Fruit fly (Drosophila melanogaster): ENCODE data around the gene ksr.

- TF ChIP-seq Myc (optimal IDR thresholded peaks at IDR 0.05) = no peak
- TF ChIP-seq h (optimal IDR thresholded peaks at IDR 0.05) = no peak
Observed at dm6 chr3R:5503789-5504387, 20.2 kb upstream of the ksr start.

Data from Kc167 (cell line).